Fruit fly (Drosophila melanogaster) whole organism, embryonic: ENCODE measurements around the gene CG32944.

Experiments used
- Abd-B ChIP-seq: fragments of 200-800 bp; sonication (Bioruptor generic); optimal IDR thresholded peaks from 2 replicates; lab custom pipeline; 2018; ENCODE audit warnings: missing biosample characterization, mild to moderate bottlenecking, missing genetic modification characterization, moderate library complexity
- Antp ChIP-seq: fragments of 200-800 bp; sonication (Bioruptor generic); optimal IDR thresholded peaks from 3 replicates; lab custom pipeline; 2016; ENCODE audit warnings: missing biosample characterization, missing genetic modification characterization
- B-H1 ChIP-seq: fragments of 200-800 bp; sonication (Bioruptor generic); IDR thresholded peaks from 3 replicates; pipeline ENCODE4 v1.3.6; 2022; ENCODE audit warnings: missing biosample characterization, missing genetic modification characterization
- BtbVII ChIP-seq: fragments of 200-800 bp; sonication (Bioruptor generic); optimal IDR thresholded peaks from 3 replicates; lab custom pipeline; 2017; ENCODE audit warnings: missing biosample characterization, mild to moderate bottlenecking, missing genetic modification characterization
- CG10321 ChIP-seq: fragments of 200-800 bp; sonication (Bioruptor generic); IDR thresholded peaks from 2 replicates; pipeline ENCODE4 v1.3.6; 2022; ENCODE audit warnings: missing biosample characterization, missing genetic modification characterization
- CG10543 ChIP-seq: fragments of 200-800 bp; sonication (Bioruptor generic); optimal IDR thresholded peaks from 3 replicates; lab custom pipeline; 2017; ENCODE audit warnings: missing biosample characterization, mild to moderate bottlenecking, missing genetic modification characterization, moderate library complexity
- CG12744 ChIP-seq: fragments of 200-800 bp; sonication (Bioruptor generic); optimal IDR thresholded peaks from 2 replicates; lab custom pipeline; 2016; ENCODE audit warnings: missing biosample characterization, missing genetic modification characterization
- CG13123 ChIP-seq: fragments of 200-800 bp; sonication (Bioruptor generic); optimal IDR thresholded peaks from 2 replicates; lab custom pipeline; 2016; ENCODE audit warnings: missing biosample characterization, missing genetic modification characterization
- CG14667 ChIP-seq: fragments of 200-800 bp; sonication (Bioruptor generic); IDR thresholded peaks from 2 replicates; pipeline ENCODE4 v1.3.6; 2022; ENCODE audit warnings: missing biosample characterization, missing genetic modification characterization
- CG14965 ChIP-seq: fragments of 200-800 bp; sonication (Bioruptor generic); optimal IDR thresholded peaks from 2 replicates; lab custom pipeline; 2016; ENCODE audit warnings: missing biosample characterization, missing genetic modification characterization, borderline replicate concordance
- CG31365 ChIP-seq: fragments of 200-800 bp; sonication (Bioruptor generic); optimal IDR thresholded peaks from 2 replicates; lab custom pipeline; 2018; ENCODE audit warnings: missing biosample characterization, mild to moderate bottlenecking, missing genetic modification characterization
- CG3163 ChIP-seq: fragments of 200-800 bp; sonication (Bioruptor generic); optimal IDR thresholded peaks from 3 replicates; lab custom pipeline; 2016; ENCODE audit warnings: missing biosample characterization, missing genetic modification characterization
- CG3726 ChIP-seq: fragments of 200-800 bp; sonication (Bioruptor generic); IDR thresholded peaks from 3 replicates; pipeline ENCODE4, ENCODE4 v1.3.6; 2022; ENCODE audit warnings: missing biosample characterization, missing genetic modification characterization
- CG4328 ChIP-seq: fragments of 200-800 bp; sonication (Bioruptor generic); optimal IDR thresholded peaks from 3 replicates; lab custom pipeline; 2017; ENCODE audit warnings: missing biosample characterization, missing genetic modification reagents, missing genetic modification characterization
- CG8924 ChIP-seq: fragments of 200-800 bp; optimal IDR thresholded peaks from 3 replicates; lab custom pipeline; 2019; ENCODE audit warnings: missing biosample characterization, mild to moderate bottlenecking, missing genetic modification characterization, moderate library complexity
- D19B ChIP-seq: fragments of 200-800 bp; sonication (Bioruptor generic); optimal IDR thresholded peaks from 2 replicates; lab custom pipeline; 2017; ENCODE audit warnings: missing biosample characterization, mild to moderate bottlenecking, missing genetic modification characterization
- Dll ChIP-seq: fragments of 200-800 bp; sonication (Bioruptor generic); IDR thresholded peaks from 4 replicates; pipeline ENCODE4 v1.3.6; 2022; ENCODE audit warnings: missing biosample characterization, missing genetic modification characterization; ENCODE audit not compliant: partially characterized antibody
- E2f2 ChIP-seq: fragments of 200-800 bp; sonication (Bioruptor generic); IDR thresholded peaks from 2 replicates; pipeline ENCODE4 v1.3.6; 2022; ENCODE audit warnings: missing biosample characterization, missing genetic modification characterization
- Hand ChIP-seq: fragments of 200-800 bp; sonication (Bioruptor generic); optimal IDR thresholded peaks from 2 replicates; lab custom pipeline; 2017; ENCODE audit warnings: mild to moderate bottlenecking, missing biosample characterization, missing genetic modification reagents, missing genetic modification characterization
- Hsf ChIP-seq: fragments of 200-800 bp; sonication (Bioruptor generic); optimal IDR thresholded peaks from 3 replicates; lab custom pipeline; 2016; ENCODE audit warnings: missing biosample characterization, missing genetic modification characterization
- Lpt ChIP-seq: fragments of >200 bp; optimal IDR thresholded peaks from 2 replicates; lab custom pipeline; 2018; ENCODE audit warnings: missing biosample characterization, missing genetic modification characterization
- NC2α ChIP-seq: fragments of 200-800 bp; sonication (Bioruptor generic); optimal IDR thresholded peaks from 2 replicates; lab custom pipeline; 2016; ENCODE audit warnings: missing biosample characterization, missing genetic modification characterization
- NFAT ChIP-seq: fragments of 200-800 bp; sonication (Bioruptor generic); IDR thresholded peaks from 2 replicates; pipeline ENCODE4 v1.3.6; 2022; ENCODE audit warnings: missing biosample characterization, missing genetic modification characterization
- NfI ChIP-seq: fragments of 200-800 bp; sonication (Bioruptor generic); optimal IDR thresholded peaks from 3 replicates; lab custom pipeline; 2018; ENCODE audit warnings: missing biosample characterization, mild to moderate bottlenecking, missing genetic modification characterization, moderate library complexity
- PHDP ChIP-seq: fragments of 200-800 bp; sonication (Bioruptor generic); optimal IDR thresholded peaks from 3 replicates; lab custom pipeline; 2018; ENCODE audit warnings: missing biosample characterization, mild to moderate bottlenecking, missing genetic modification characterization, moderate library complexity
- Rfx ChIP-seq: fragments of 200-800 bp; sonication (Bioruptor generic); IDR thresholded peaks from 2 replicates; pipeline ENCODE4 v1.3.6; 2022; ENCODE audit warnings: missing biosample characterization, missing genetic modification characterization
- Side ChIP-seq: fragments of 200-800 bp; sonication (Bioruptor generic); optimal IDR thresholded peaks from 2 replicates; lab custom pipeline; 2016; ENCODE audit warnings: missing biosample characterization, missing genetic modification characterization
- Sry-β ChIP-seq: fragments of 200-800 bp; sonication (Bioruptor generic); optimal IDR thresholded peaks from 2 replicates; lab custom pipeline; 2018; ENCODE audit warnings: missing biosample characterization, mild to moderate bottlenecking, missing genetic modification characterization, moderate library complexity
- TFAM ChIP-seq: fragments of 200-800 bp; sonication (Bioruptor generic); optimal IDR thresholded peaks from 2 replicates; lab custom pipeline; 2017; ENCODE audit warnings: missing biosample characterization, missing genetic modification characterization, inconsistent platforms
- Tbp ChIP-seq: fragments of >200 bp; optimal IDR thresholded peaks from 2 replicates; lab custom pipeline; 2018; ENCODE audit warnings: missing biosample characterization, missing genetic modification characterization
- ase ChIP-seq: fragments of 200-800 bp; sonication (Bioruptor generic); IDR thresholded peaks from 3 replicates; pipeline ENCODE4 v1.3.6; 2022; ENCODE audit warnings: missing biosample characterization, missing genetic modification characterization
- br ChIP-seq: fragments of >200 bp; optimal IDR thresholded peaks from 2 replicates; lab custom pipeline; 2017
- bsh ChIP-seq, 2 experiments: fragments of 200-800 bp; sonication (Bioruptor generic); optimal IDR thresholded peaks; 2 replicates each; lab custom pipeline; 2017 to 2018; ENCODE audit warnings: mild to moderate bottlenecking in 2 of 2, missing biosample characterization in 2 of 2, missing genetic modification characterization in 2 of 2, moderate library complexity in 1 of 2
- cad ChIP-seq: fragments of >200 bp; optimal IDR thresholded peaks from 2 replicates; lab custom pipeline; 2017; ENCODE audit warnings: missing biosample characterization, missing genetic modification characterization
- danr ChIP-seq: fragments of 200-800 bp; sonication (Bioruptor generic); IDR thresholded peaks from 2 replicates; pipeline ENCODE4 v1.3.6; 2022; ENCODE audit warnings: missing biosample characterization, missing genetic modification characterization
- gce ChIP-seq: fragments of 200-800 bp; sonication (Bioruptor generic); IDR thresholded peaks from 3 replicates; pipeline ENCODE4 v1.3.6; 2022; ENCODE audit warnings: missing biosample characterization, missing genetic modification characterization
- gsb-n ChIP-seq: fragments of 200-800 bp; sonication (Bioruptor generic); optimal IDR thresholded peaks from 3 replicates; lab custom pipeline; 2018; ENCODE audit warnings: missing biosample characterization, mild to moderate bottlenecking, missing genetic modification characterization
- jumu ChIP-seq: fragments of 200-800 bp; sonication (Bioruptor generic); optimal IDR thresholded peaks from 3 replicates; lab custom pipeline; 2016; ENCODE audit warnings: missing biosample characterization, missing genetic modification characterization
- klu ChIP-seq: fragments of 200-800 bp; sonication (Bioruptor generic); IDR thresholded peaks from 2 replicates; pipeline ENCODE4 v1.3.6; 2022; ENCODE audit warnings: missing biosample characterization, missing genetic modification characterization
- peb ChIP-seq: fragments of 200-800 bp; sonication (Bioruptor generic); IDR thresholded peaks from 2 replicates; pipeline ENCODE4 v1.3.6; 2022; ENCODE audit warnings: missing biosample characterization, missing genetic modification characterization
- prd ChIP-seq, 3 experiments: fragments of >200 bp in 2 of 3; fragments of 200-800 bp in 1 of 3; sonication (Bioruptor generic) in 1 of 3; optimal IDR thresholded peaks in 2 of 3; IDR thresholded peaks in 1 of 3; 2 replicates in 2 of 3; 3 replicates in 1 of 3; pipeline versions ENCODE4 v1.3.6 to Lab custom; 2017 to 2022; ENCODE audit warnings: missing biosample characterization in 1 of 3, missing genetic modification characterization in 1 of 3
- pros ChIP-seq: fragments of 200-800 bp; sonication (Bioruptor generic); optimal IDR thresholded peaks from 3 replicates; lab custom pipeline; 2019; ENCODE audit warnings: missing biosample characterization, mild to moderate bottlenecking, missing genetic modification characterization, moderate library complexity
- sens-2 ChIP-seq: fragments of 200-800 bp; sonication (Bioruptor generic); IDR thresholded peaks from 2 replicates; pipeline ENCODE4 v1.3.6; 2022; ENCODE audit warnings: missing biosample characterization, missing genetic modification characterization
- slbo ChIP-seq: fragments of 200-800 bp; sonication (Bioruptor generic); IDR thresholded peaks from 2 replicates; pipeline ENCODE4 v1.3.6; 2022; ENCODE audit warnings: missing biosample characterization, missing genetic modification characterization
- stc ChIP-seq: fragments of 200-800 bp; sonication (Bioruptor generic); IDR thresholded peaks from 2 replicates; pipeline ENCODE4 v1.3.6; 2022; ENCODE audit warnings: missing biosample characterization, missing genetic modification characterization
- tna ChIP-seq: fragments of 200-800 bp; sonication (Bioruptor generic); IDR thresholded peaks from 2 replicates; pipeline ENCODE4 v1.3.6; 2022; ENCODE audit warnings: missing biosample characterization, missing genetic modification characterization; ENCODE audit not compliant: partially characterized antibody
- trh ChIP-seq: fragments of 200-800 bp; sonication (Bioruptor generic); optimal IDR thresholded peaks from 2 replicates; lab custom pipeline; 2016; ENCODE audit warnings: missing biosample characterization, missing genetic modification characterization
- twi ChIP-seq: fragments of 200-800 bp; optimal IDR thresholded peaks from 2 replicates; lab custom pipeline; 2019; ENCODE audit warnings: missing biosample characterization, mild to moderate bottlenecking, missing genetic modification characterization, moderate library complexity
- tx ChIP-seq: fragments of 200-800 bp; sonication (Bioruptor generic); optimal IDR thresholded peaks from 2 replicates; lab custom pipeline; 2016; ENCODE audit warnings: missing biosample characterization, missing genetic modification characterization
- usp ChIP-seq: fragments of >200 bp; optimal IDR thresholded peaks from 2 replicates; lab custom pipeline; 2017; ENCODE audit warnings: missing biosample characterization, missing genetic modification characterization
- zfh1 ChIP-seq: fragments of 200-800 bp; sonication (Bioruptor generic); IDR thresholded peaks from 3 replicates; pipeline ENCODE4 v1.3.6; 2022; ENCODE audit warnings: missing biosample characterization, missing genetic modification characterization

CG32944 gene

dm6 chr3R:4452345-4453044 is 33.1 kb upstream of the CG32944 start (continued):
- TF ChIP-seq pros (GFP tag; lab: Kevin White, UChicago) (peak; percentile 71), jumu (GFP tag; lab: Kevin White, UChicago) (no peak), twi (tag; lab: Kevin White, UChicago) (peak; percentile 83), zfh1 (GFP tag; lab: Robert Waterston, UW) (0 out of 3 replicates have a peak, but pooled peaks have one; percentile 3), prd (optimal IDR thresholded peaks at IDR 0.05; lab: Kevin White, UChicago) (no peak), prd (GFP tag; IDR thresholded peaks at IDR 0.05; lab: Robert Waterston, UW) (no peak), D19B (GFP tag; lab: Kevin White, UChicago) (no peak), sens-2 (no peak), ase (GFP tag; lab: Robert Waterston, UW) (no peak), tx (GFP tag; lab: Kevin White, UChicago) (no peak), peb (GFP tag; lab: Robert Waterston, UW) (no peak), danr (GFP tag; lab: Robert Waterston, UW) (no peak), NC2α (no peak), TFAM (no peak), CG8924 (no peak), CG10543 (GFP tag; lab: Kevin White, UChicago) (no peak), gsb-n (tag; lab: Kevin White, UChicago) (no peak), tna (GFP tag; lab: Robert Waterston, UW) (no peak), Hsf (GFP tag; lab: Kevin White, UChicago) (no peak), gce (GFP tag; lab: Robert Waterston, UW) (0 out of 3 replicates have a peak, but pooled peaks have one; percentile 4), Side (GFP tag; lab: Kevin White, UChicago) (no peak), klu (GFP tag; lab: Robert Waterston, UW) (no peak), CG10321 (GFP tag; lab: Robert Waterston, UW) (no peak), Hand (no peak), Tbp (no peak), NfI (GFP tag; lab: Kevin White, UChicago) (no peak), CG3163 (GFP tag; lab: Kevin White, UChicago) (peak; percentile 81), BtbVII (GFP tag; lab: Kevin White, UChicago) (no peak), Lpt (GFP tag; lab: Kevin White, UChicago) (no peak), usp (GFP tag; lab: Kevin White, UChicago) (no peak), CG4328 (GFP tag; lab: Kevin White, UChicago) (no peak), Antp (GFP tag; lab: Kevin White, UChicago) (no peak), E2f2 (no peak), CG14667 (GFP tag; lab: Robert Waterston, UW) (no peak), bsh (GFP tag; optimal IDR thresholded peaks at IDR 0.05; lab: Kevin White, UChicago) (no peak), CG12744 (GFP tag; lab: Kevin White, UChicago) (no peak), trh (GFP tag; lab: Kevin White, UChicago) (no peak), Rfx (GFP tag; lab: Robert Waterston, UW) (no peak), slbo (GFP tag; lab: Robert Waterston, UW) (0 out of 2 replicates have a peak, but pooled peaks have one; percentile 13), stc (no peak), cad (GFP tag; lab: Kevin White, UChicago) (no peak), CG3726 (GFP tag; lab: Robert Waterston, UW) (no peak), CG13123 (no peak), Abd-B (GFP tag; lab: Kevin White, UChicago) (no peak), NFAT (no peak), CG31365 (tag; lab: Kevin White, UChicago) (no peak), Dll (GFP tag; lab: Robert Waterston, UW) (no peak), B-H1 (no peak), br (lab: Kevin White, UChicago) (no peak), Sry-β (GFP tag; lab: Kevin White, UChicago) (no peak), CG14965 (GFP tag; lab: Kevin White, UChicago) (no peak), PHDP (tag; lab: Kevin White, UChicago) (no peak)
